Worm (Caenorhabditis elegans) whole organism, midembryonic: ENCODE data around the gene C14C11.7.

Source experiments
- cog-1 ChIP-seq: sonication (generic microtip); optimal IDR thresholded peaks from 2 replicates; lab custom pipeline; 2016; ENCODE audit warnings: missing genetic modification characterization, missing compliant biosample characterization
- flt-1 ChIP-seq: fragments of 200-800 bp; sonication (Bioruptor generic); IDR thresholded peaks from 2 replicates; pipeline ENCODE4 v1.3.6; 2022; ENCODE audit warnings: missing genetic modification characterization, missing compliant biosample characterization
- med-1 ChIP-seq: sonication (generic microtip); optimal IDR thresholded peaks from 2 replicates; lab custom pipeline; 2017; ENCODE audit warnings: missing genetic modification characterization, mild to moderate bottlenecking, missing compliant biosample characterization, antibody characterized with exemption, missing genetic modification reagents; ENCODE audit not compliant: insufficient read depth
- ref-1 ChIP-seq: fragments of 200-800 bp; sonication (Bioruptor generic); conservative IDR thresholded peaks from 2 replicates; pipeline ENCODE4 v1.3.6; 2022; ENCODE audit warnings: missing genetic modification reagents, missing genetic modification characterization, missing compliant biosample characterization

DNA sequence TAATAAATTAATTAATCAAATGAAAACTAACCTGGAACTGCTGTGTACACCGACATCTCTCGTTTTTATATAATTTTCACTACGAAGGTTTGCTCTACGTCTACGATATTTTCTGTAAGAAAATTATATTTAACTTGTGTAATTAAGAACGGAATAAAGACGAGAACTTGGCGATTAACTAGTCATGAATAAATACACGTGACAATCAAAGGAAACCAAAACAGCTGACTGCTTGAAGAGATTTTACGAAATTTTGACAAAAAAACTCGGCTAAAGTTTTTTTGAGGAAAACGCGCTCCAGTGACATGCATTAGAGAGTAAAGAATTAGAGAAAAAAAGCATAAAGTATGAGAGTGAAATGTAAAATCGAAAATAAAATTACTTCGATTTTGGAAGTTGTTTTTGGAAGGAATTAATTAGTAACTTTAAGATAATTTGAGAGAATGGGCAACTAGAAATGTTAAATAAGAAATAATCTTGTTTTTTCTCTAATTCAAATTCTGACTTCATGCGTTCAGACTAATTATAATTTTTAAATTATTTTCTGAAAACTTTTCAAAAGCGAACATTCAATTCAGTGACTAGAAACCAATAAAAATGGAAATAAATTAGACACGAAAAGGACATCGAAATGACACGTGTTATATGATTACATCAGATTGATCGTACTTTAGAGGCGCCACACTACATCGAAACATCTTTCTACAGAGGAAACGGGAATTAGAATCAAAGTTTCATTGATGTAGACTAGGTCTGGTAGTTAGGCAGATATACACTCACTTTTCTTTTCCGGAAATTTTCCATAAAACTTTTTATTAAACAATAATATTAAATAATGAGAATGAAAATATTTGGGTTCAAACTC, 21.5 kb upstream of the C14C11.7 start, which contains the start of gene F25B4.7:
- no peak for TF ChIP-seq flt-1 (GFP tag; lab: Robert Waterston, UW)
- TF ChIP-seq ref-1 (GFP tag; lab: Robert Waterston, UW): no peak
- TF ChIP-seq cog-1 (tag; lab: Kevin White, UChicago): no peak
- no peak for TF ChIP-seq med-1 (GFP tag; lab: Kevin White, UChicago)
